Worm (Caenorhabditis elegans) whole organism, mixed stage, embryonic: Measurements from ENCODE around the gene tmem-231.

Experiments
- ces-1 ChIP-seq: fragments of 150-350 bp; optimal IDR thresholded peaks from 2 replicates; lab custom pipeline; 2014; ENCODE audit warnings: missing biosample characterization, missing genetic modification reagents, missing genetic modification characterization
- elt-3 ChIP-seq: fragments of 150-350 bp; optimal IDR thresholded peaks from 2 replicates; lab custom pipeline; 2014; ENCODE audit warnings: missing biosample characterization, missing genetic modification characterization
- nhr-237 ChIP-seq: fragments of 150-350 bp; optimal IDR thresholded peaks from 2 replicates; lab custom pipeline; 2014; ENCODE audit warnings: missing biosample characterization, missing genetic modification characterization
- nhr-28 ChIP-seq: fragments of 150-350 bp; optimal IDR thresholded peaks from 2 replicates; lab custom pipeline; 2014; ENCODE audit warnings: missing biosample characterization, missing genetic modification characterization
- pha-4 ChIP-seq: fragments of 150-350 bp; optimal IDR thresholded peaks from 2 replicates; lab custom pipeline; 2018; ENCODE audit warnings: missing biosample characterization, missing genetic modification reagents, missing genetic modification characterization
- unc-39 ChIP-seq: fragments of 150-350 bp; optimal IDR thresholded peaks from 2 replicates; lab custom pipeline; 2014; ENCODE audit warnings: missing biosample characterization, missing genetic modification characterization
- unc-62 ChIP-seq: fragments of 150-350 bp; optimal IDR thresholded peaks from 2 replicates; lab custom pipeline; 2014; ENCODE audit warnings: missing biosample characterization, missing genetic modification reagents, missing genetic modification characterization
- ztf-11 ChIP-seq: fragments of 150-350 bp; optimal IDR thresholded peaks from 2 replicates; lab custom pipeline; 2014; ENCODE audit warnings: missing biosample characterization, missing genetic modification characterization

ce11 chrIV:8382695-8383094 lies 43.9 kb upstream of the tmem-231 start, which contains the start of gene D2096.9:
- TF ChIP-seq pha-4, result no peak
- TF ChIP-seq nhr-28 (tag; lab: Kevin White, UChicago), result no peak
- no peak for TF ChIP-seq ztf-11 (tag; lab: Kevin White, UChicago)
- no peak for TF ChIP-seq elt-3 (tag; lab: Kevin White, UChicago)
- no peak for TF ChIP-seq ces-1 (GFP tag; lab: Kevin White, UChicago)
- no peak for TF ChIP-seq unc-39 (tag; lab: Kevin White, UChicago)
- TF ChIP-seq unc-62 (GFP tag; lab: Kevin White, UChicago), result no peak
- no peak for TF ChIP-seq nhr-237
